Worm (Caenorhabditis elegans) whole organism, late embryonic: Measurements from ENCODE around the gene K02A6.3.
A peak's percentile ranks its signal among the peaks of the same experiment; 100 is the strongest.

Experiments used
- C08G9.2 ChIP-seq: sonication (generic microtip); optimal IDR thresholded peaks from 2 replicates; lab custom pipeline; 2016; ENCODE audit warnings: mild to moderate bottlenecking, missing genetic modification characterization, moderate library complexity, missing compliant biosample characterization
- C38D4.7 ChIP-seq: fragments of 200-800 bp; sonication (Bioruptor generic); optimal IDR thresholded peaks from 2 replicates; lab custom pipeline; 2018; ENCODE audit warnings: mild to moderate bottlenecking, missing genetic modification characterization, moderate library complexity, missing compliant biosample characterization
- F13H6.1 ChIP-seq: sonication (generic microtip); optimal IDR thresholded peaks from 2 replicates; lab custom pipeline; 2016; ENCODE audit warnings: missing genetic modification characterization, missing compliant biosample characterization
- K02D7.2 ChIP-seq: sonication (generic microtip); optimal IDR thresholded peaks from 2 replicates; lab custom pipeline; 2017; ENCODE audit warnings: mild to moderate bottlenecking, missing genetic modification characterization, missing compliant biosample characterization
- K09A11.1 ChIP-seq: sonication (generic microtip); optimal IDR thresholded peaks from 2 replicates; lab custom pipeline; 2017; ENCODE audit warnings: antibody characterized with exemption, mild to moderate bottlenecking, missing genetic modification characterization, missing compliant biosample characterization; ENCODE audit not compliant: insufficient read depth
- T23F11.4 ChIP-seq: fragments of 200-800 bp; sonication (Bioruptor generic); optimal IDR thresholded peaks from 2 replicates; lab custom pipeline; 2018; ENCODE audit warnings: mild to moderate bottlenecking, missing genetic modification characterization, missing compliant biosample characterization
- Y22D7AL.16 ChIP-seq: sonication (generic microtip); optimal IDR thresholded peaks from 2 replicates; lab custom pipeline; 2016; ENCODE audit warnings: missing genetic modification characterization, missing compliant biosample characterization
- ahr-1 ChIP-seq: sonication (generic microtip); optimal IDR thresholded peaks from 2 replicates; lab custom pipeline; 2016; ENCODE audit warnings: missing genetic modification characterization, missing compliant biosample characterization
- ceh-14 ChIP-seq: sonication (generic microtip); optimal IDR thresholded peaks from 2 replicates; lab custom pipeline; 2016; ENCODE audit warnings: missing genotype, missing genetic modification characterization, missing compliant biosample characterization
- ceh-18 ChIP-seq: sonication (generic microtip); optimal IDR thresholded peaks from 2 replicates; lab custom pipeline; 2016; ENCODE audit warnings: missing genetic modification characterization, missing compliant biosample characterization
- ceh-19 ChIP-seq: fragments of 200-800 bp; sonication (Bioruptor generic); optimal IDR thresholded peaks from 2 replicates; lab custom pipeline; 2018; ENCODE audit warnings: mild to moderate bottlenecking, missing genetic modification characterization, missing compliant biosample characterization
- ceh-22 ChIP-seq: sonication (generic microtip); optimal IDR thresholded peaks from 2 replicates; lab custom pipeline; 2017; ENCODE audit warnings: missing biosample characterization, missing genetic modification characterization
- ceh-31 ChIP-seq: sonication (generic microtip); optimal IDR thresholded peaks from 2 replicates; lab custom pipeline; 2016; ENCODE audit warnings: missing genetic modification characterization, missing compliant biosample characterization
- ceh-34 ChIP-seq: sonication (generic microtip); optimal IDR thresholded peaks from 2 replicates; lab custom pipeline; 2016; ENCODE audit warnings: mild to moderate bottlenecking, missing genetic modification characterization, missing compliant biosample characterization
- ceh-9 ChIP-seq: sonication (generic microtip); optimal IDR thresholded peaks from 2 replicates; lab custom pipeline; 2016; ENCODE audit warnings: mild to moderate bottlenecking, missing genetic modification characterization, inconsistent platforms, missing compliant biosample characterization
- che-1 ChIP-seq: sonication (generic microtip); optimal IDR thresholded peaks from 2 replicates; lab custom pipeline; 2016; ENCODE audit warnings: mild to moderate bottlenecking, missing genetic modification characterization, missing compliant biosample characterization
- dve-1 ChIP-seq: sonication (generic microtip); optimal IDR thresholded peaks from 2 replicates; lab custom pipeline; 2017; ENCODE audit warnings: antibody characterized with exemption, mild to moderate bottlenecking, missing genetic modification characterization, missing compliant biosample characterization
- elt-2 ChIP-seq: sonication (generic microtip); optimal IDR thresholded peaks from 2 replicates; lab custom pipeline; 2016; ENCODE audit warnings: missing genetic modification reagents, missing genetic modification characterization, missing compliant biosample characterization
- elt-4 ChIP-seq: sonication (generic microtip); optimal IDR thresholded peaks from 2 replicates; lab custom pipeline; 2016; ENCODE audit warnings: missing genetic modification characterization, missing compliant biosample characterization
- eyg-1 ChIP-seq: sonication (generic microtip); optimal IDR thresholded peaks from 2 replicates; lab custom pipeline; 2016; ENCODE audit warnings: missing genotype, missing genetic modification characterization, missing compliant biosample characterization
- fax-1 ChIP-seq: sonication (generic microtip); optimal IDR thresholded peaks from 2 replicates; lab custom pipeline; 2016; ENCODE audit warnings: missing genotype, missing genetic modification characterization, missing compliant biosample characterization
- fkh-6 ChIP-seq: sonication (generic microtip); optimal IDR thresholded peaks from 2 replicates; lab custom pipeline; 2016; ENCODE audit warnings: missing genetic modification characterization, missing compliant biosample characterization
- hlh-13 ChIP-seq: fragments of 200-800 bp; sonication (Bioruptor generic); optimal IDR thresholded peaks from 2 replicates; lab custom pipeline; 2018; ENCODE audit warnings: mild to moderate bottlenecking, missing genetic modification characterization, missing compliant biosample characterization
- hlh-15 ChIP-seq: sonication (generic microtip); optimal IDR thresholded peaks from 2 replicates; lab custom pipeline; 2016; ENCODE audit warnings: missing genetic modification characterization, missing compliant biosample characterization
- hlh-30 ChIP-seq: sonication (generic microtip); optimal IDR thresholded peaks from 2 replicates; lab custom pipeline; 2017; ENCODE audit warnings: antibody characterized with exemption, missing genetic modification characterization, missing compliant biosample characterization; ENCODE audit not compliant: insufficient read depth
- hlh-6 ChIP-seq: sonication (generic microtip); optimal IDR thresholded peaks from 2 replicates; lab custom pipeline; 2016; ENCODE audit warnings: missing genotype, missing genetic modification characterization, missing compliant biosample characterization
- hlh-8 ChIP-seq: sonication (generic microtip); optimal IDR thresholded peaks from 2 replicates; lab custom pipeline; 2016; ENCODE audit warnings: missing genotype, missing genetic modification characterization, missing compliant biosample characterization
- lin-11 ChIP-seq: fragments of 200-800 bp; sonication (Bioruptor generic); optimal IDR thresholded peaks from 2 replicates; lab custom pipeline; 2018; ENCODE audit warnings: mild to moderate bottlenecking, missing genetic modification characterization, missing compliant biosample characterization
- madf-2 ChIP-seq: sonication (generic microtip); optimal IDR thresholded peaks from 2 replicates; lab custom pipeline; 2017; ENCODE audit warnings: missing genetic modification characterization, missing compliant biosample characterization
- mec-3 ChIP-seq: sonication (generic microtip); optimal IDR thresholded peaks from 2 replicates; lab custom pipeline; 2016; ENCODE audit warnings: borderline replicate concordance, missing genetic modification characterization, missing compliant biosample characterization
- nfya-1 ChIP-seq: sonication (generic microtip); optimal IDR thresholded peaks from 2 replicates; lab custom pipeline; 2017; ENCODE audit warnings: missing genetic modification characterization, mild to moderate bottlenecking, missing compliant biosample characterization, antibody characterized with exemption, moderate library complexity
- nhr-11 ChIP-seq: fragments of 150-350 bp; optimal IDR thresholded peaks from 2 replicates; lab custom pipeline; 2014; ENCODE audit warnings: missing biosample characterization, missing genetic modification characterization
- nhr-232 ChIP-seq: sonication (generic microtip); optimal IDR thresholded peaks from 2 replicates; lab custom pipeline; 2016; ENCODE audit warnings: missing genetic modification characterization, missing compliant biosample characterization
- odd-2 ChIP-seq: sonication (generic microtip); optimal IDR thresholded peaks from 2 replicates; lab custom pipeline; 2017; ENCODE audit warnings: antibody characterized with exemption, mild to moderate bottlenecking, missing genetic modification characterization, missing compliant biosample characterization
- pax-1 ChIP-seq: fragments of 150-350 bp; optimal IDR thresholded peaks from 2 replicates; lab custom pipeline; 2014; ENCODE audit warnings: missing biosample characterization, missing genetic modification characterization
- pha-2 ChIP-seq: sonication (generic microtip); optimal IDR thresholded peaks from 2 replicates; lab custom pipeline; 2017; ENCODE audit warnings: mild to moderate bottlenecking, missing genetic modification characterization, missing compliant biosample characterization
- pha-4 ChIP-seq: fragments of 150-350 bp; optimal IDR thresholded peaks from 2 replicates; lab custom pipeline; 2018; ENCODE audit warnings: missing biosample characterization, missing genetic modification reagents, missing genetic modification characterization
- pqm-1 ChIP-seq: sonication (generic microtip); optimal IDR thresholded peaks from 2 replicates; lab custom pipeline; 2016; ENCODE audit warnings: missing genetic modification characterization, missing compliant biosample characterization
- pros-1 ChIP-seq: fragments of 150-350 bp; optimal IDR thresholded peaks from 2 replicates; lab custom pipeline; 2014; ENCODE audit warnings: missing biosample characterization, missing genetic modification reagents, missing genetic modification characterization
- ref-2 ChIP-seq: sonication (generic microtip); optimal IDR thresholded peaks from 2 replicates; lab custom pipeline; 2016; ENCODE audit warnings: missing genetic modification characterization, missing compliant biosample characterization
- rnt-1 ChIP-seq: sonication (generic microtip); optimal IDR thresholded peaks from 2 replicates; lab custom pipeline; 2016; ENCODE audit warnings: missing genetic modification characterization, missing compliant biosample characterization
- sdc-2 ChIP-seq: sonication (generic microtip); optimal IDR thresholded peaks from 2 replicates; lab custom pipeline; 2016; ENCODE audit warnings: missing genotype, missing genetic modification characterization, missing compliant biosample characterization
- sox-2 ChIP-seq: fragments of 200-800 bp; sonication (Bioruptor generic); IDR thresholded peaks from 2 replicates; pipeline ENCODE4 v1.3.6; 2022; ENCODE audit warnings: missing genetic modification reagents, missing genetic modification characterization, missing compliant biosample characterization
- sox-4 ChIP-seq: sonication (generic microtip); optimal IDR thresholded peaks from 2 replicates; lab custom pipeline; 2017; ENCODE audit warnings: mild to moderate bottlenecking, missing genetic modification characterization, inconsistent platforms, missing compliant biosample characterization
- syd-9 ChIP-seq: sonication (generic microtip); optimal IDR thresholded peaks from 2 replicates; lab custom pipeline; 2016; ENCODE audit warnings: mild to moderate bottlenecking, missing genetic modification characterization, moderate library complexity, missing compliant biosample characterization
- tbx-2 ChIP-seq: sonication (generic microtip); optimal IDR thresholded peaks from 2 replicates; lab custom pipeline; 2016; ENCODE audit warnings: missing genetic modification characterization, missing compliant biosample characterization
- ttx-3 ChIP-seq: sonication (generic microtip); optimal IDR thresholded peaks from 2 replicates; lab custom pipeline; 2016; ENCODE audit warnings: missing genetic modification reagents, missing genetic modification characterization, missing compliant biosample characterization
- unc-42 ChIP-seq: sonication (generic microtip); optimal IDR thresholded peaks from 2 replicates; lab custom pipeline; 2016; ENCODE audit warnings: missing genotype, missing genetic modification characterization, missing compliant biosample characterization
- unc-55 ChIP-seq: sonication (generic microtip); optimal IDR thresholded peaks from 2 replicates; lab custom pipeline; 2017; ENCODE audit warnings: missing biosample characterization, missing genetic modification reagents, missing genetic modification characterization
- unc-86 ChIP-seq: sonication (generic microtip); optimal IDR thresholded peaks from 2 replicates; lab custom pipeline; 2016; ENCODE audit warnings: missing genetic modification characterization, missing compliant biosample characterization

The K02A6.3 gene

DNA sequence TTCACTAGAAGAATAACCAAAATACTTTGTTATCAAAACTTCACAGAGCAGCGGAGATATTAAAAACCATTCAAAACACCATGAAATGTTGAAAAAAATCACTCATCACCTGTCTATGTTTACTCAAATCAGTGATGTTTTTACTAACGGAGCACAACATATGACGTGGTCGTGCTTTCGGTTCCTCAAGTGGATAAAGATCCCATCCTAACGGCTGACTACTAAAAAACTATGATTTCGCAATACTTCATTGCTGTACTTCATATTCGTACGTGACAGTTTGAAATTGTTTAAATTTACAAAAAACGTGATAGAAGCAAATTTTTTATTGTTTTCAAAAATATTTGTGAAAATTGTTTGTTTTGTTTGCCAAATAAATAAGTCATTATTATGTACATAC is 26.0 kb upstream of the K02A6.3 start:
- no peak for TF ChIP-seq pha-4 (tag; lab: Kevin White, UChicago)
- TF ChIP-seq ceh-18 (tag; lab: Kevin White, UChicago) = no peak
- no peak for TF ChIP-seq hlh-8 (tag; lab: Kevin White, UChicago)
- TF ChIP-seq ref-2 (tag; lab: Kevin White, UChicago) = no peak
- no peak for TF ChIP-seq sox-4 (tag; lab: Kevin White, UChicago)
- no peak for TF ChIP-seq nhr-232 (tag; lab: Kevin White, UChicago)
- no peak for TF ChIP-seq elt-4 (tag; lab: Kevin White, UChicago)
- TF ChIP-seq Y22D7AL.16 (tag; lab: Kevin White, UChicago) = no peak
- TF ChIP-seq pros-1 (tag; lab: Kevin White, UChicago) = no peak
- TF ChIP-seq rnt-1 (tag; lab: Kevin White, UChicago) = no peak
- TF ChIP-seq K09A11.1 = no peak
- TF ChIP-seq ceh-9 = no peak
- TF ChIP-seq nhr-11 (tag; lab: Kevin White, UChicago) = no peak
- no peak for TF ChIP-seq pqm-1 (tag; lab: Kevin White, UChicago)
- no peak for TF ChIP-seq tbx-2
- TF ChIP-seq ttx-3 = no peak
- TF ChIP-seq odd-2 = no peak
- TF ChIP-seq unc-86 = no peak
- TF ChIP-seq lin-11 = no peak

DNA sequence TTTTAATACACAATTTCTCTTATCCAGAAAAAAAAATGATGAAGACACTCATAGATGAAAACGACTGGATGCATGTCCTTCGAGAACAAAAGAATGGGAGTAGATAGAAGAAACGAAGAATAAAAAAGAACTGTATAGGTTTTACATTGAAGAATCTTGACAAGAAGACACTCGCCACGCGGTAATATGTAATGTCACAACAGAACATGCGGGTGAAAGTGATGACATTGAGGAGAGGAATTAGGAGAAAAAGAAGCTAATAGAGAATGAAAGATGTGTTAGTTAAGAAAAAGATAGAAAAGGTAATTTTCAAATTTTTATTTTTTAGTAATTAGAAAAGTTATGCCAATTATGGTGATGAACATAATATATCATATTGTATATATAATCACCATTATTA is 23.7 kb upstream of the K02A6.3 start:
- TF ChIP-seq sox-2 (GFP tag; lab: Robert Waterston, UW) (no peak), C08G9.2 (no peak), syd-9 (tag; lab: Kevin White, UChicago) (no peak), elt-2 (no peak), ceh-34 (no peak), unc-42 (tag; lab: Kevin White, UChicago) (no peak), hlh-13 (GFP tag; lab: Kevin White, UChicago) (no peak), hlh-15 (no peak), pha-4 (tag; lab: Kevin White, UChicago) (no peak), fkh-6 (tag; lab: Kevin White, UChicago) (no peak), ceh-14 (no peak), ceh-9 (no peak), madf-2 (no peak), unc-55 (GFP tag; lab: Kevin White, UChicago) (no peak), ahr-1 (tag; lab: Kevin White, UChicago) (no peak), lin-11 (no peak), mec-3 (tag; lab: Kevin White, UChicago) (no peak)
- TF ChIP-seq, all 69 proteins: peak for 0

DNA sequence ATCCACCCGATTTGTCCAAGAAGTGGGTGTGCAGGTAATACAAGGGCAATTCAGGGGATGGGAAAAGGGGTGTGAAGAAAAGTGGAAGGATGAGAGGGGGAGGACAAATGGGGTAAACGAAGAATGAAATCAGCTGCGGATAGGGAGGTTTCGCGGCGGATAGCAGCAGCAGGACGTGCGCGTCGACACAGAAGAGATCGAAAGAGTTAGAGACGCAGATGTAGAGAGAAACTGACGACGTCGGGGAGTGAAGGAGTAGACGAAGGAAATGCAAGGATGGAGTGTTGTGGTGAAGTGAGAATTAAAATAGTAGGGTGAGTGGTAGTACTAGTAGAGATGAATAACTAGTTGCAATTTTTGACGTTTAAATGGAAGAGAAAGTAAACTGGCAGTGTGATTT is 20.6 kb upstream of the K02A6.3 start, which contains the start of gene M60.6:
Gene M60.6 (minus strand): TSS at position 166 of the 400 bp plus-strand sequence.
- TF ChIP-seq eyg-1 (tag; lab: Kevin White, UChicago) (no peak), pros-1 (tag; lab: Kevin White, UChicago) (no peak), K02D7.2 (no peak), elt-4 (tag; lab: Kevin White, UChicago) (no peak), pha-4 (tag; lab: Kevin White, UChicago) (no peak), dve-1 (tag; lab: Kevin White, UChicago) (no peak), ceh-22 (no peak), tbx-2 (no peak), T23F11.4 (GFP tag; lab: Kevin White, UChicago) (no peak), ceh-34 (no peak), pha-2 (tag; lab: Kevin White, UChicago) (no peak), nhr-232 (tag; lab: Kevin White, UChicago) (no peak), unc-86 (no peak), che-1 (tag; lab: Kevin White, UChicago) (no peak), nhr-11 (tag; lab: Kevin White, UChicago) (no peak), F13H6.1 (tag; lab: Kevin White, UChicago) (peak; percentile 25), pax-1 (tag; lab: Kevin White, UChicago) (no peak), ceh-19 (GFP tag; lab: Kevin White, UChicago) (no peak), ceh-31 (tag; lab: Kevin White, UChicago) (peak; percentile 77), unc-55 (GFP tag; lab: Kevin White, UChicago) (peak; percentile 30), hlh-30 (tag; lab: Kevin White, UChicago) (no peak), nfya-1 (tag; lab: Kevin White, UChicago) (peak; percentile 34), elt-2 (no peak), sox-4 (tag; lab: Kevin White, UChicago) (no peak), ceh-18 (tag; lab: Kevin White, UChicago) (peak; percentile 9), sdc-2 (no peak), C38D4.7 (GFP tag; lab: Kevin White, UChicago) (no peak), lin-11 (no peak), fkh-6 (tag; lab: Kevin White, UChicago) (no peak), hlh-6 (tag; lab: Kevin White, UChicago) (no peak), fax-1 (tag; lab: Kevin White, UChicago) (peak; percentile 3)
